Worm (Caenorhabditis elegans): ENCODE data around the gene div-1.

div-1 gene

DNA sequence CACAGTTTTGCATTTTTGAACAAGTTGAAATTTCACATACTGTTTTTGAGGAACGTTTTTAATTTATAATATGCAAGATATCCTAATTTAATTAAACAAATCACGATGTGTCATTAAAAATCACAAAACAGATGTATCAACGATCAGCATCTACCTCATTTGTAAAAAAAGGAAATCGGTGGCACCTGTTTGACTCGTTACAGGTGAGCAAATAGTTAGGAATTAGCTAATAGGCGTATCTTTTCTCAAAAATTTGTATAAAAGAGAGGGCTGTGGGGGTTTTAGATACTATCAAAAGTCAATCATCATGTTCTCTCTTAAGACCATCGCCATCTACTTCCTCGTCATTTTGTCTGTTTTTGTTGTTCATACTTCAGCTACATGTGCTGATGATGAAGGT lies 49.3 kb downstream of the div-1 start, which contains the start of gene T20G5.8:
T20G5.8 (plus strand) TSS at position 301 of the 400 bp plus-strand sequence.
- TF ChIP-seq athp-1 (tag; optimal IDR thresholded peaks at IDR 0.05) (no peak), lsy-27 (tag; optimal IDR thresholded peaks at IDR 0.05; ENCODE audit: borderline replicate concordance, insufficient read depth) (no peak), mes-4 (tag; optimal IDR thresholded peaks at IDR 0.05) (no peak), lsl-1 (GFP tag; optimal IDR thresholded peaks at IDR 0.05) (no peak)

DNA sequence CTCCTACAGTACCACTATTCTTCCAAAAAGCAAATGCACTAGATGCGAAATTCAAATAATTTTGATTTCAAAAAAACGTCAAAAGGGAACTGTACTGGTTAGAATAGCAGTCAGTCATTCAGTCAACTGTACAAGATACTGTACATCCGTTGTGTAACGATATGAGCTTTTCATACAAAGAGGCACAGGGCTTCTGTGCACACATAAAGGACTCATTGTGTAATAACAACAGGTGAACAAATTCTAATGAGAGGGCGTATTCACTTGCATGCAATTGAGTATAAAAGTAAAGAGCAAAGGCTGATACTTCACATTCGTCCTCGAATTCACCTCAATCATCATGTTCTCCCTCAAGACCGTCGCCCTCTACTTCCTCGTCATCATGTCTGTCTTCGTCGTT lies 50.9 kb downstream of the div-1 start, which contains the start of gene dod-6:
dod-6 (plus strand) TSS at position 301 of the 400 bp plus-strand sequence.
- TF ChIP-seq rec-8 (tag; optimal IDR thresholded peaks at IDR 0.05) = no peak
- TF ChIP-seq sptf-2 (GFP tag; optimal IDR thresholded peaks at IDR 0.05) = no peak
- no peak for TF ChIP-seq ztf-6 (GFP tag; IDR thresholded peaks at IDR 0.05)
- no peak for TF ChIP-seq mes-4 (tag; optimal IDR thresholded peaks at IDR 0.05)
- TF ChIP-seq T26A5.8 (tag; optimal IDR thresholded peaks at IDR 0.05) = no peak
- no peak for TF ChIP-seq lin-40 (tag; optimal IDR thresholded peaks at IDR 0.05)
- no peak for TF ChIP-seq ekl-4 (GFP tag; IDR thresholded peaks at IDR 0.05)
- TF ChIP-seq Y67H2A.10 (GFP tag; conservative IDR thresholded peaks at IDR 0.05) = no peak
- TF ChIP-seq mxl-1 (tag; optimal IDR thresholded peaks at IDR 0.05) = no peak
- TF ChIP-seq F55B11.4 (tag; optimal IDR thresholded peaks at IDR 0.05; ENCODE audit: borderline replicate concordance, insufficient read depth) = no peak
- TF ChIP-seq die-1 (tag; optimal IDR thresholded peaks at IDR 0.05) = no peak
- no peak for TF ChIP-seq ZK185.1 (tag; optimal IDR thresholded peaks at IDR 0.05; ENCODE audit: poor library complexity, severe bottlenecking)
- TF ChIP-seq nhr-179 (tag; optimal IDR thresholded peaks at IDR 0.05) = no peak
- TF ChIP-seq T07F8.4 (tag; optimal IDR thresholded peaks at IDR 0.05) = no peak

DNA sequence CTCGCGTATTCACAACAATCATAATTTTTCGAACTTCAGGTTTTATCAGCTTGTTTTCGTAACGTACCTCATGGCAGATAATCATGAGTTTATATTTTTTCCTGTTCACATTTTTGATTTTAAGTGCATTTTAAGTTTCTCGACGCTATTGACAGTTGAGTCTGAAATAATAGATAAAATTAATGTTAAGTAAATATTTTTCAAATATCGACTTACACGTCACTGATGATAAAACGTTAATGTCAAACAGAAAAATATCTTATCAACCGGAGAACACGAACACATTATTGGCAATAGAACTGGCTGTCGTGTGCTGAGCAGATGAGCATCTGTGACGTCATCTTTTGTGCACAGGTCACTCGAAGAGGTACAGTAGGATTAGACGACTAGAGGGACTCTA lies 51.6 kb downstream of the div-1 start:
- TF ChIP-seq F37B4.10 (GFP tag; IDR thresholded peaks at IDR 0.05) (no peak), somi-1 (GFP tag; optimal IDR thresholded peaks at IDR 0.05) (no peak), lag-1 (GFP tag; IDR thresholded peaks at IDR 0.05) (no peak), ztf-18 (tag; optimal IDR thresholded peaks at IDR 0.05) (no peak), nfyb-1 (GFP tag; IDR thresholded peaks at IDR 0.05) (0 out of 2 replicates have a peak, but pooled peaks have one; percentile 30), nfya-2 (GFP tag; IDR thresholded peaks at IDR 0.05) (no peak), sea-2 (GFP tag; IDR thresholded peaks at IDR 0.05) (no peak), K11D2.4 (GFP tag; IDR thresholded peaks at IDR 0.05) (no peak), lin-54 (GFP tag; optimal IDR thresholded peaks at IDR 0.05) (no peak), attf-5 (GFP tag; optimal IDR thresholded peaks at IDR 0.05) (no peak), T26A5.8 (tag; optimal IDR thresholded peaks at IDR 0.05) (no peak), dpl-1 (GFP tag; optimal IDR thresholded peaks at IDR 0.05) (no peak), let-607 (tag; optimal IDR thresholded peaks at IDR 0.05) (peak in 1 of 2 experiments; percentile 39), unc-62 (GFP tag; optimal IDR thresholded peaks at IDR 0.05) (peak; percentile 56)

DNA sequence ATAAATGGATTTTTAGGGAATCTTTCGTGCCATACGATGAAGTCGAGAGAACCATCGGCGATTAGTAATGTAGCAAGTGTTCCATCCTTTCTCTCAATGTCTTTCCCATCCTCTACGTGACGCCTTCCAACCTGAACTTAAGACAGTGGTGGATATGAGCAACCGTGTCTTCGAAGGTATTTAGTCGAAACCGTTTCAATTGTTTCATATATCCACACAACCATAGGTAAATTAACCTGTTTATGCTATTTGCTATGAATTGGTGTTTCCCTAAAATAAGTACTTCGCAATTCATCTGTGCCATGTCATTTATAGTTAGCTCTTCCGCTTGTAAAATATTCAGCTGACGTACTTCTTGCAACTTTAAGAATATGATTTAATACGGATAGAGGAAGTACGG lies 52.4 kb downstream of the div-1 start:
- TF ChIP-seq ztf-3 (GFP tag; optimal IDR thresholded peaks at IDR 0.05) (no peak), ceh-40 (GFP tag; IDR thresholded peaks at IDR 0.05) (no peak), nhr-27 (tag; optimal IDR thresholded peaks at IDR 0.05) (no peak), mxl-1 (tag; optimal IDR thresholded peaks at IDR 0.05) (no peak), athp-1 (tag; optimal IDR thresholded peaks at IDR 0.05) (no peak), T07F8.4 (tag; optimal IDR thresholded peaks at IDR 0.05) (no peak), ceh-79 (tag; optimal IDR thresholded peaks at IDR 0.05) (no peak), pbrm-1 (GFP tag; IDR thresholded peaks at IDR 0.05) (no peak), nhr-179 (tag; optimal IDR thresholded peaks at IDR 0.05) (no peak), xnd-1 (tag; optimal IDR thresholded peaks at IDR 0.05) (no peak)

All from whole organism, young adult.